Worm (Caenorhabditis elegans) whole organism, L4 larva: ENCODE data around the gene cyy-1.

Source experiments
- F26F4.8 ChIP-seq: fragments of 200-800 bp; sonication (Bioruptor generic); conservative IDR thresholded peaks from 2 replicates; pipeline ENCODE4 v1.3.6; 2022; ENCODE audit warnings: missing genetic modification characterization, missing compliant biosample characterization
- F37D6.2 ChIP-seq: sonication (generic microtip); optimal IDR thresholded peaks from 2 replicates; lab custom pipeline; 2016; ENCODE audit warnings: mild to moderate bottlenecking, missing genetic modification characterization, missing compliant biosample characterization
- R02D3.7 ChIP-seq: fragments of 150-350 bp; sonication (generic microtip); optimal IDR thresholded peaks from 3 replicates; lab custom pipeline; 2014; ENCODE audit warnings: missing biosample characterization, missing genetic modification characterization
- Y5F2A.4 ChIP-seq: fragments of 200-800 bp; sonication (Bioruptor generic); optimal IDR thresholded peaks from 2 replicates; lab custom pipeline; 2018; ENCODE audit warnings: mild to moderate bottlenecking, missing genetic modification characterization, missing compliant biosample characterization
- aha-1 ChIP-seq: fragments of 150-350 bp; peaks from one replicate; lab custom pipeline; 2014; ENCODE audit warnings: missing biosample characterization, missing genetic modification characterization
- aly-2 ChIP-seq: sonication (generic microtip); optimal IDR thresholded peaks from 2 replicates; lab custom pipeline; 2018; ENCODE audit warnings: missing biosample characterization, missing genetic modification characterization
- ama-1 ChIP-seq: fragments of 150-350 bp; optimal IDR thresholded peaks from 2 replicates; lab custom pipeline; 2014; ENCODE audit warnings: inconsistent platforms, mixed read lengths
- attf-4 ChIP-seq: sonication (generic microtip); optimal IDR thresholded peaks from 3 replicates; lab custom pipeline; 2017; ENCODE audit warnings: missing biosample characterization, missing genetic modification characterization
- ceh-20 ChIP-seq: fragments of 200-800 bp; sonication (Bioruptor generic); IDR thresholded peaks from 2 replicates; pipeline ENCODE4 v1.3.6; 2022; ENCODE audit warnings: missing genetic modification reagents, missing genetic modification characterization, missing compliant biosample characterization
- ceh-44 ChIP-seq: fragments of 200-800 bp; sonication (Bioruptor generic); IDR thresholded peaks from 2 replicates; pipeline ENCODE4 v1.3.6; 2022; ENCODE audit warnings: missing genetic modification reagents, missing genetic modification characterization, missing compliant biosample characterization
- ces-1 ChIP-seq: fragments of 150-350 bp; sonication (generic microtip); optimal IDR thresholded peaks from 4 replicates; lab custom pipeline; 2014; ENCODE audit warnings: missing biosample characterization, missing genetic modification reagents, missing genetic modification characterization
- daf-16 ChIP-seq, 3 experiments: sonication (generic microtip); optimal IDR thresholded peaks; 2 replicates each; lab custom pipeline; 2016 to 2017; ENCODE audit warnings: missing genetic modification characterization in 3 of 3, missing genetic modification reagents in 3 of 3, mild to moderate bottlenecking in 2 of 3, missing compliant biosample characterization in 2 of 3, missing biosample characterization in 1 of 3, moderate library complexity in 1 of 3
- dmd-6 ChIP-seq: fragments of 200-800 bp; sonication (Bioruptor generic); IDR thresholded peaks from 2 replicates; pipeline ENCODE4 v1.3.6; 2022; ENCODE audit warnings: missing genetic modification reagents, missing genetic modification characterization, missing compliant biosample characterization
- dmd-8 ChIP-seq: fragments of 200-800 bp; sonication (Bioruptor generic); IDR thresholded peaks from 2 replicates; pipeline ENCODE4 v1.3.6; 2022; ENCODE audit warnings: missing genetic modification characterization, missing compliant biosample characterization
- dmd-9 ChIP-seq: fragments of 200-800 bp; sonication (Bioruptor generic); IDR thresholded peaks from 2 replicates; pipeline ENCODE4 v1.3.6; 2022; ENCODE audit warnings: missing genetic modification reagents, missing genetic modification characterization, missing compliant biosample characterization
- duxl-1 ChIP-seq: sonication (generic microtip); optimal IDR thresholded peaks from 2 replicates; lab custom pipeline; 2016; ENCODE audit warnings: mild to moderate bottlenecking, missing genetic modification characterization, moderate library complexity, missing compliant biosample characterization; ENCODE audit not compliant: poor library complexity
- dve-1 ChIP-seq: sonication (generic microtip); optimal IDR thresholded peaks from 2 replicates; lab custom pipeline; 2017; ENCODE audit warnings: antibody characterized with exemption, mild to moderate bottlenecking, missing genetic modification characterization, missing compliant biosample characterization; ENCODE audit not compliant: insufficient read depth
- egl-27 ChIP-seq: sonication (generic microtip); optimal IDR thresholded peaks from 3 replicates; lab custom pipeline; 2017; ENCODE audit warnings: missing biosample characterization, missing genetic modification reagents, missing genetic modification characterization
- egl-43 ChIP-seq: fragments of 200-800 bp; sonication (Bioruptor generic); IDR thresholded peaks from 2 replicates; pipeline ENCODE4 v1.3.6; 2022; ENCODE audit warnings: missing genetic modification reagents, missing genetic modification characterization, missing compliant biosample characterization
- hif-1 ChIP-seq, 2 experiments: sonication (generic microtip); optimal IDR thresholded peaks; 2 replicates each; lab custom pipeline; 2016 to 2017; ENCODE audit warnings: missing compliant biosample characterization in 2 of 2, missing genetic modification characterization in 2 of 2, missing genetic modification reagents in 2 of 2, missing genotype in 2 of 2, mild to moderate bottlenecking in 1 of 2
- hmg-1.1 ChIP-seq: fragments of 200-800 bp; sonication (Bioruptor generic); IDR thresholded peaks from 2 replicates; pipeline ENCODE4 v1.3.6; 2022; ENCODE audit warnings: missing genetic modification reagents, missing genetic modification characterization, missing compliant biosample characterization
- jun-1 ChIP-seq: fragments of 150-350 bp; optimal IDR thresholded peaks from 2 replicates; lab custom pipeline; 2014; ENCODE audit warnings: missing biosample characterization, missing genetic modification reagents, missing genetic modification characterization
- lin-15B ChIP-seq: fragments of 150-350 bp; sonication (generic microtip); optimal IDR thresholded peaks from 3 replicates; lab custom pipeline; 2014; ENCODE audit warnings: missing biosample characterization, missing genetic modification characterization
- lin-39 ChIP-seq: fragments of 150-350 bp; optimal IDR thresholded peaks from 2 replicates; lab custom pipeline; 2014; ENCODE audit warnings: missing biosample characterization, missing genetic modification reagents, missing genetic modification characterization
- lsy-2 ChIP-seq, 2 experiments: fragments of 150-350 bp in 1 of 2; sonication (generic microtip) in 1 of 2; optimal IDR thresholded peaks; 2 replicates each; lab custom pipeline; 2014 to 2017; ENCODE audit warnings: missing biosample characterization in 2 of 2, missing genetic modification characterization in 2 of 2
- madf-9 ChIP-seq: fragments of 200-800 bp; sonication (Bioruptor generic); conservative IDR thresholded peaks from 2 replicates; pipeline ENCODE4 v1.3.6; 2022; ENCODE audit warnings: missing genetic modification reagents, missing genetic modification characterization, missing compliant biosample characterization
- mdt-29 ChIP-seq: fragments of 200-800 bp; sonication (Bioruptor generic); IDR thresholded peaks from 2 replicates; pipeline ENCODE4 v1.3.6; 2022; ENCODE audit warnings: missing genetic modification reagents, missing genetic modification characterization, missing compliant biosample characterization
- mes-2 ChIP-seq: sonication (generic microtip); optimal IDR thresholded peaks from 2 replicates; lab custom pipeline; 2016; ENCODE audit warnings: missing genotype, mild to moderate bottlenecking, missing genetic modification characterization, missing compliant biosample characterization; ENCODE audit not compliant: poor library complexity, severe bottlenecking
- mxl-2 ChIP-seq: fragments of 200-800 bp; sonication (Bioruptor generic); conservative IDR thresholded peaks from 2 replicates; pipeline ENCODE4 v1.3.6; 2022; ENCODE audit warnings: missing genetic modification reagents, missing genetic modification characterization, missing compliant biosample characterization
- nhr-10 ChIP-seq: fragments of 150-350 bp; optimal IDR thresholded peaks from 2 replicates; lab custom pipeline; 2014; ENCODE audit warnings: missing biosample characterization, missing genetic modification characterization
- nhr-11 ChIP-seq: fragments of 150-350 bp; optimal IDR thresholded peaks from 2 replicates; lab custom pipeline; 2014; ENCODE audit warnings: missing biosample characterization, missing genetic modification characterization
- nhr-111 ChIP-seq: fragments of 200-800 bp; sonication (Bioruptor generic); optimal IDR thresholded peaks from 2 replicates; lab custom pipeline; 2018; ENCODE audit warnings: mild to moderate bottlenecking, missing genetic modification characterization, missing compliant biosample characterization
- nhr-42 ChIP-seq: fragments of 200-800 bp; sonication (Bioruptor generic); IDR thresholded peaks from 2 replicates; pipeline ENCODE4 v1.3.6; 2022; ENCODE audit warnings: missing genetic modification characterization, missing compliant biosample characterization
- nhr-48 ChIP-seq: sonication (generic microtip); optimal IDR thresholded peaks from 2 replicates; lab custom pipeline; 2016; ENCODE audit warnings: mild to moderate bottlenecking, missing genetic modification characterization, missing compliant biosample characterization
- nhr-76 ChIP-seq: fragments of 150-350 bp; optimal IDR thresholded peaks from 2 replicates; lab custom pipeline; 2014; ENCODE audit warnings: missing biosample characterization, missing genetic modification characterization
- pqm-1 ChIP-seq: sonication (generic microtip); optimal IDR thresholded peaks from 2 replicates; lab custom pipeline; 2017; ENCODE audit warnings: missing biosample characterization, missing genetic modification characterization
- rbr-2 ChIP-seq: sonication (generic microtip); optimal IDR thresholded peaks from 2 replicates; lab custom pipeline; 2016; ENCODE audit warnings: missing genotype, missing genetic modification characterization, missing compliant biosample characterization
- saeg-2 ChIP-seq: fragments of 200-800 bp; sonication (Bioruptor generic); IDR thresholded peaks from 2 replicates; pipeline ENCODE4 v1.3.6; 2022; ENCODE audit warnings: missing genetic modification reagents, missing genetic modification characterization, missing compliant biosample characterization
- sdz-12 ChIP-seq: fragments of 200-800 bp; sonication (Bioruptor generic); optimal IDR thresholded peaks from 2 replicates; lab custom pipeline; 2018; ENCODE audit warnings: mild to moderate bottlenecking, missing genetic modification characterization, missing compliant biosample characterization
- snpc-1.2 ChIP-seq: fragments of 200-800 bp; sonication (Bioruptor generic); IDR thresholded peaks from 2 replicates; pipeline ENCODE4 v1.3.6; 2022; ENCODE audit warnings: missing genetic modification reagents, missing genetic modification characterization, missing compliant biosample characterization
- snpc-4 ChIP-seq: fragments of 150-350 bp; optimal IDR thresholded peaks from 2 replicates; lab custom pipeline; 2014; ENCODE audit warnings: missing biosample characterization, missing genetic modification characterization
- spr-1 ChIP-seq: sonication (generic microtip); optimal IDR thresholded peaks from 2 replicates; lab custom pipeline; 2016; ENCODE audit warnings: mild to moderate bottlenecking, missing genetic modification characterization, missing compliant biosample characterization
- tag-97 ChIP-seq: fragments of 200-800 bp; sonication (Bioruptor generic); IDR thresholded peaks from 2 replicates; pipeline ENCODE4 v1.3.6; 2022; ENCODE audit warnings: missing genetic modification characterization, missing compliant biosample characterization
- unc-130 ChIP-seq: sonication (generic microtip); optimal IDR thresholded peaks from 2 replicates; lab custom pipeline; 2016; ENCODE audit warnings: missing genetic modification reagents, missing genetic modification characterization, missing compliant biosample characterization
- unc-62 ChIP-seq, 3 experiments: fragments of 150-350 bp in 1 of 3; sonication (generic microtip); optimal IDR thresholded peaks in 2 of 3; peaks in 1 of 3; 1 replicate in 1 of 3; 2 replicates in 2 of 3; lab custom pipeline; 2014 to 2017; ENCODE audit warnings: missing biosample characterization in 3 of 3, missing genetic modification characterization in 3 of 3, missing genetic modification reagents in 3 of 3, missing genotype in 1 of 3
- zip-2 ChIP-seq: fragments of 150-350 bp; optimal IDR thresholded peaks from 2 replicates; lab custom pipeline; 2014; ENCODE audit warnings: missing biosample characterization, missing genetic modification characterization

The cyy-1 gene

ce11 chrIII:8409166-8409565, 3.5 kb downstream of the cyy-1 start, which contains the start of gene ZK353.9:
Gene ZK353.9, plus strand, starts transcription at chrIII:8409496.
- TF ChIP-seq madf-9 (GFP tag; lab: Robert Waterston, UW) (no peak), egl-27 (tag; lab: Kevin White, UChicago) (no peak), lsy-2 (tag; optimal IDR thresholded peaks at IDR 0.05; lab: Kevin White, UChicago) (no peak), ama-1 (lab: Kevin White, UChicago) (peak; percentile 52), sdz-12 (no peak), dmd-9 (GFP tag; lab: Robert Waterston, UW) (no peak), hmg-1.1 (GFP tag; lab: Robert Waterston, UW) (no peak), attf-4 (tag; lab: Kevin White, UChicago) (no peak), snpc-1.2 (GFP tag; lab: Robert Waterston, UW) (no peak), dve-1 (tag; lab: Kevin White, UChicago) (no peak), hif-1 (tag; optimal IDR thresholded peaks at IDR 0.05; lab: Kevin White, UChicago) (no peak), aha-1 (peak; percentile 80), tag-97 (GFP tag; lab: Robert Waterston, UW) (no peak), spr-1 (tag; lab: Kevin White, UChicago) (no peak), jun-1 (tag; lab: Kevin White, UChicago) (no peak), mxl-2 (GFP tag; lab: Robert Waterston, UW) (no peak), nhr-42 (no peak), unc-62 (GFP tag; optimal IDR thresholded peaks at IDR 0.05 in 1 of 2; lab: Kevin White, UChicago) (peak in 1 of 2 experiments; percentile 81), unc-62 (tag; optimal IDR thresholded peaks at IDR 0.05; lab: Kevin White, UChicago) (no peak), daf-16 (GFP tag; optimal IDR thresholded peaks at IDR 0.05; lab: Kevin White, UChicago) (no peak), daf-16 (tag; optimal IDR thresholded peaks at IDR 0.05; lab: Kevin White, UChicago) (no peak), ceh-20 (no peak), egl-43 (GFP tag; lab: Robert Waterston, UW) (no peak), ces-1 (no peak), Y5F2A.4 (no peak)

ce11 chrIII:8410747-8411146, 5.1 kb downstream of the cyy-1 start:
- TF ChIP-seq aha-1 (peak; percentile 53), dmd-6 (GFP tag; lab: Robert Waterston, UW) (peak; percentile 44; the same call in 1 of the 2 replicates), nhr-76 (tag; lab: Kevin White, UChicago) (no peak), unc-62 (GFP tag; optimal IDR thresholded peaks at IDR 0.05 in 1 of 2; lab: Kevin White, UChicago) (peak in 1 of 2 experiments; percentile 69), unc-62 (tag; optimal IDR thresholded peaks at IDR 0.05; lab: Kevin White, UChicago) (no peak)
- TF ChIP-seq, all 104 proteins: peak for 3

ce11 chrIII:8411976-8412375, 6.3 kb downstream of the cyy-1 start:
- TF ChIP-seq daf-16 (GFP tag; optimal IDR thresholded peaks at IDR 0.05; lab: Kevin White, UChicago) = no peak
- peak; percentile 84 for TF ChIP-seq daf-16 (tag; optimal IDR thresholded peaks at IDR 0.05; lab: Kevin White, UChicago)
- TF ChIP-seq snpc-4 (tag; lab: Kevin White, UChicago) = no peak
- no peak for TF ChIP-seq F37D6.2
- no peak for TF ChIP-seq aly-2 (tag; lab: Kevin White, UChicago)
- no peak for TF ChIP-seq nhr-10 (tag; lab: Kevin White, UChicago)
- no peak for TF ChIP-seq mdt-29
- TF ChIP-seq ceh-44 (GFP tag; lab: Robert Waterston, UW) = no peak
- TF ChIP-seq mes-2 (tag; lab: Kevin White, UChicago) = peak; percentile 74
- no peak for TF ChIP-seq nhr-48 (tag; lab: Kevin White, UChicago)
- TF ChIP-seq hif-1 (tag; optimal IDR thresholded peaks at IDR 0.05; lab: Kevin White, UChicago) = peak in 1 of 2 experiments; percentile 67
- TF ChIP-seq unc-130 (GFP tag; lab: Kevin White, UChicago) = no peak
- no peak for TF ChIP-seq R02D3.7 (tag; lab: Kevin White, UChicago)
- TF ChIP-seq nhr-11 (tag; lab: Kevin White, UChicago) = no peak
- no peak for TF ChIP-seq dmd-8
- TF ChIP-seq sdz-12 = no peak
- no peak for TF ChIP-seq nhr-111
- TF ChIP-seq duxl-1 (tag; lab: Kevin White, UChicago) = no peak
- no peak for TF ChIP-seq lin-39 (tag; lab: Kevin White, UChicago)
- 0 out of 2 replicates have a peak, but pooled peaks have one; percentile 35 for TF ChIP-seq madf-9 (GFP tag; lab: Robert Waterston, UW)
- TF ChIP-seq lin-15B (tag; lab: Kevin White, UChicago) = no peak
- TF ChIP-seq egl-43 (GFP tag; lab: Robert Waterston, UW) = no peak
- no peak for TF ChIP-seq nhr-42
- no peak for TF ChIP-seq zip-2
- TF ChIP-seq dmd-9 (GFP tag; lab: Robert Waterston, UW) = 0 out of 2 replicates have a peak, but pooled peaks have one; percentile 8
- no peak for TF ChIP-seq F26F4.8 (GFP tag; lab: Robert Waterston, UW)
- TF ChIP-seq pqm-1 (tag; lab: Kevin White, UChicago) = peak; percentile 61
- peak; percentile 80 for TF ChIP-seq rbr-2 (tag; lab: Kevin White, UChicago)
- no peak for TF ChIP-seq saeg-2 (GFP tag; lab: Robert Waterston, UW)
